Fruit fly (Drosophila melanogaster) whole organism, embryonic: ENCODE results near the gene CG1824.
A peak's percentile ranks its signal among the peaks of the same experiment; 100 is the strongest.

Experiments
- Awh ChIP-seq: fragments of 200-800 bp; sonication (Bioruptor generic); IDR thresholded peaks from 2 replicates; pipeline ENCODE4, ENCODE4 v1.3.6; 2022; ENCODE audit warnings: missing biosample characterization, missing genetic modification characterization
- C15 ChIP-seq: fragments of 200-800 bp; sonication (Bioruptor generic); IDR thresholded peaks from 3 replicates; pipeline ENCODE4 v1.3.6; 2022; ENCODE audit warnings: missing biosample characterization, missing genetic modification characterization
- CG10366 ChIP-seq: fragments of 200-800 bp; sonication (Bioruptor generic); IDR thresholded peaks from 2 replicates; pipeline ENCODE4 v1.3.6; 2022; ENCODE audit warnings: missing biosample characterization, missing genetic modification characterization
- CG10543 ChIP-seq: fragments of 200-800 bp; sonication (Bioruptor generic); optimal IDR thresholded peaks from 3 replicates; lab custom pipeline; 2017; ENCODE audit warnings: missing biosample characterization, mild to moderate bottlenecking, missing genetic modification characterization, moderate library complexity
- CG11695 ChIP-seq: fragments of 200-800 bp; sonication (Bioruptor generic); IDR thresholded peaks from 3 replicates; pipeline ENCODE4 v1.3.6; 2022; ENCODE audit warnings: missing biosample characterization, missing genetic modification characterization
- CG11723 ChIP-seq: fragments of 200-800 bp; sonication (Bioruptor generic); optimal IDR thresholded peaks from 2 replicates; lab custom pipeline; 2017; ENCODE audit warnings: missing biosample characterization, mild to moderate bottlenecking, missing genetic modification characterization
- CG13123 ChIP-seq: fragments of 200-800 bp; sonication (Bioruptor generic); optimal IDR thresholded peaks from 2 replicates; lab custom pipeline; 2016; ENCODE audit warnings: missing biosample characterization, missing genetic modification characterization
- CG15269 ChIP-seq: fragments of 200-800 bp; sonication (Bioruptor generic); optimal IDR thresholded peaks from 2 replicates; lab custom pipeline; 2018; ENCODE audit warnings: missing biosample characterization, mild to moderate bottlenecking, missing genetic modification characterization, moderate library complexity
- CG15479 ChIP-seq: fragments of 200-800 bp; sonication (Bioruptor generic); optimal IDR thresholded peaks from 3 replicates; lab custom pipeline; 2019; ENCODE audit warnings: missing biosample characterization, mild to moderate bottlenecking, missing genetic modification characterization, moderate library complexity
- CG15514 ChIP-seq: fragments of 200-800 bp; sonication (Bioruptor generic); optimal IDR thresholded peaks from 3 replicates; lab custom pipeline; 2017; ENCODE audit warnings: missing biosample characterization, missing genetic modification characterization, mild to moderate bottlenecking, moderate library complexity, missing genetic modification reagents
- CG17612 ChIP-seq: fragments of 200-800 bp; sonication (Bioruptor generic); IDR thresholded peaks from 2 replicates; pipeline ENCODE4 v1.3.6; 2022; ENCODE audit warnings: missing biosample characterization, missing genetic modification characterization
- CG18764 ChIP-seq: fragments of 200-800 bp; sonication (Bioruptor generic); optimal IDR thresholded peaks from 3 replicates; lab custom pipeline; 2016; ENCODE audit warnings: missing biosample characterization, missing genetic modification characterization
- CG2120 ChIP-seq: fragments of 200-800 bp; sonication (Bioruptor generic); optimal IDR thresholded peaks from 3 replicates; lab custom pipeline; 2016; ENCODE audit warnings: missing biosample characterization, missing genetic modification characterization
- CG30403 ChIP-seq: fragments of 200-800 bp; sonication (Bioruptor generic); optimal IDR thresholded peaks from 3 replicates; lab custom pipeline; 2016; ENCODE audit warnings: missing biosample characterization, missing genetic modification characterization
- CG31224 ChIP-seq: fragments of 200-800 bp; sonication (Bioruptor generic); IDR thresholded peaks from 2 replicates; pipeline ENCODE4 v1.3.6; 2022; ENCODE audit warnings: missing biosample characterization, missing genetic modification characterization
- CG4282 ChIP-seq: fragments of 200-800 bp; sonication (Bioruptor generic); optimal IDR thresholded peaks from 2 replicates; lab custom pipeline; 2016; ENCODE audit warnings: missing biosample characterization, missing genetic modification characterization
- CG4328 ChIP-seq: fragments of 200-800 bp; sonication (Bioruptor generic); optimal IDR thresholded peaks from 3 replicates; lab custom pipeline; 2017; ENCODE audit warnings: missing biosample characterization, missing genetic modification reagents, missing genetic modification characterization
- CG4617 ChIP-seq: fragments of 200-800 bp; sonication (Bioruptor generic); optimal IDR thresholded peaks from 3 replicates; lab custom pipeline; 2016; ENCODE audit warnings: missing biosample characterization, missing genetic modification characterization, borderline replicate concordance
- CG6683 ChIP-seq: fragments of 200-800 bp; sonication (Bioruptor generic); optimal IDR thresholded peaks from 2 replicates; lab custom pipeline; 2017; ENCODE audit warnings: missing biosample characterization, mild to moderate bottlenecking, missing genetic modification characterization, missing genetic modification reagents
- CG9817 ChIP-seq: fragments of 200-800 bp; sonication (Bioruptor generic); optimal IDR thresholded peaks from 2 replicates; lab custom pipeline; 2018; ENCODE audit warnings: missing biosample characterization, mild to moderate bottlenecking, missing genetic modification characterization, moderate library complexity
- Dek ChIP-seq: fragments of 200-800 bp; sonication (Bioruptor generic); optimal IDR thresholded peaks from 3 replicates; lab custom pipeline; 2019; ENCODE audit warnings: missing biosample characterization, mild to moderate bottlenecking, missing genetic modification characterization, moderate library complexity
- ERR ChIP-seq: fragments of 200-800 bp; sonication (Bioruptor generic); optimal IDR thresholded peaks from 2 replicates; lab custom pipeline; 2016; ENCODE audit warnings: missing biosample characterization, missing genetic modification characterization
- HmgZ ChIP-seq: fragments of 200-800 bp; sonication (Bioruptor generic); optimal IDR thresholded peaks from 2 replicates; lab custom pipeline; 2018; ENCODE audit warnings: missing biosample characterization, mild to moderate bottlenecking, missing genetic modification characterization
- MESR4 ChIP-seq: fragments of 200-800 bp; sonication (Bioruptor generic); optimal IDR thresholded peaks from 2 replicates; lab custom pipeline; 2018; ENCODE audit warnings: missing biosample characterization, mild to moderate bottlenecking, missing genetic modification characterization, moderate library complexity
- Mad ChIP-seq: fragments of 200-800 bp; sonication (Bioruptor generic); optimal IDR thresholded peaks from 2 replicates; lab custom pipeline; 2016; ENCODE audit warnings: missing biosample characterization, missing genetic modification characterization
- NC2β ChIP-seq: fragments of 200-800 bp; sonication (Bioruptor generic); optimal IDR thresholded peaks from 2 replicates; lab custom pipeline; 2016; ENCODE audit warnings: missing biosample characterization, missing genetic modification characterization
- PHDP ChIP-seq: fragments of 200-800 bp; sonication (Bioruptor generic); optimal IDR thresholded peaks from 3 replicates; lab custom pipeline; 2018; ENCODE audit warnings: missing biosample characterization, mild to moderate bottlenecking, missing genetic modification characterization, moderate library complexity
- Ravus ChIP-seq: fragments of 200-800 bp; sonication (Bioruptor generic); IDR thresholded peaks from 2 replicates; pipeline ENCODE4 v1.3.6; 2022; ENCODE audit warnings: missing biosample characterization, missing genetic modification characterization
- Sox102F ChIP-seq: fragments of 200-800 bp; sonication (Bioruptor generic); optimal IDR thresholded peaks from 2 replicates; lab custom pipeline; 2018; ENCODE audit warnings: missing biosample characterization, mild to moderate bottlenecking, missing genetic modification characterization, moderate library complexity
- ash1 ChIP-seq: fragments of 200-800 bp; sonication (Bioruptor generic); optimal IDR thresholded peaks from 2 replicates; lab custom pipeline; 2018; ENCODE audit warnings: missing biosample characterization, mild to moderate bottlenecking, missing genetic modification characterization
- bcd ChIP-seq: fragments of 200-800 bp; sonication (Bioruptor generic); optimal IDR thresholded peaks from 2 replicates; lab custom pipeline; 2017; ENCODE audit warnings: missing biosample characterization, mild to moderate bottlenecking, missing genetic modification characterization
- cato ChIP-seq: fragments of 200-800 bp; sonication (Bioruptor generic); optimal IDR thresholded peaks from 2 replicates; lab custom pipeline; 2016; ENCODE audit warnings: missing biosample characterization, missing genetic modification characterization, borderline replicate concordance
- caup ChIP-seq: fragments of 200-800 bp; sonication (Bioruptor generic); optimal IDR thresholded peaks from 3 replicates; lab custom pipeline; 2017; ENCODE audit warnings: missing biosample characterization, mild to moderate bottlenecking, missing genetic modification characterization, moderate library complexity; ENCODE audit not compliant: severe bottlenecking
- chif ChIP-seq, 2 experiments: fragments of 200-800 bp; sonication (Bioruptor generic); optimal IDR thresholded peaks; 3 replicates each; lab custom pipeline; 2016; ENCODE audit warnings: missing biosample characterization in 2 of 2, missing genetic modification characterization in 2 of 2
- eyg ChIP-seq: fragments of 200-800 bp; sonication (Bioruptor generic); optimal IDR thresholded peaks from 3 replicates; lab custom pipeline; 2016; ENCODE audit warnings: missing biosample characterization, missing genetic modification characterization
- gcm ChIP-seq: fragments of 200-800 bp; sonication (Bioruptor generic); optimal IDR thresholded peaks from 2 replicates; lab custom pipeline; 2019; ENCODE audit warnings: missing biosample characterization, mild to moderate bottlenecking, missing genetic modification characterization, moderate library complexity
- gt ChIP-seq: fragments of 200-800 bp; sonication (Bioruptor generic); IDR thresholded peaks from 2 replicates; pipeline ENCODE4 v1.3.6; 2022; ENCODE audit warnings: missing biosample characterization, missing genetic modification characterization
- jigr1 ChIP-seq: fragments of 200-800 bp; sonication (Bioruptor generic); IDR thresholded peaks from 3 replicates; pipeline ENCODE4 v1.3.6; 2022; ENCODE audit warnings: missing biosample characterization, missing genetic modification characterization
- maf-S ChIP-seq: fragments of 200-800 bp; sonication (Bioruptor generic); optimal IDR thresholded peaks from 2 replicates; lab custom pipeline; 2016; ENCODE audit warnings: missing biosample characterization, missing genetic modification characterization
- mirr ChIP-seq: fragments of 200-800 bp; sonication (Bioruptor generic); optimal IDR thresholded peaks from 3 replicates; lab custom pipeline; 2018; ENCODE audit warnings: missing biosample characterization, mild to moderate bottlenecking, missing genetic modification characterization
- mld ChIP-seq: fragments of 200-800 bp; sonication (Bioruptor generic); IDR thresholded peaks from 3 replicates; pipeline ENCODE4 v1.3.6; 2022; ENCODE audit warnings: missing biosample characterization, missing genetic modification characterization; ENCODE audit not compliant: partially characterized antibody
- pum ChIP-seq: fragments of 200-800 bp; sonication (Bioruptor generic); optimal IDR thresholded peaks from 2 replicates; lab custom pipeline; 2016; ENCODE audit warnings: missing biosample characterization, missing genetic modification characterization
- run ChIP-seq: fragments of 200-800 bp; sonication (Bioruptor generic); optimal IDR thresholded peaks from 3 replicates; lab custom pipeline; 2018; ENCODE audit warnings: missing biosample characterization, mild to moderate bottlenecking, missing genetic modification characterization
- sc ChIP-seq, 3 experiments: fragments of >200 bp in 2 of 3; fragments of 200-800 bp in 1 of 3; sonication (Bioruptor generic) in 1 of 3; optimal IDR thresholded peaks; 2 replicates in 2 of 3; 3 replicates in 1 of 3; lab custom pipeline; 2017; ENCODE audit warnings: mild to moderate bottlenecking in 1 of 3, missing biosample characterization in 1 of 3, missing genetic modification characterization in 1 of 3, missing genetic modification reagents in 1 of 3
- shn ChIP-seq: fragments of 200-800 bp; sonication (Bioruptor generic); optimal IDR thresholded peaks from 3 replicates; lab custom pipeline; 2016; ENCODE audit warnings: missing biosample characterization, missing genetic modification characterization
- sr ChIP-seq: fragments of 200-800 bp; sonication (Bioruptor generic); IDR thresholded peaks from 3 replicates; pipeline ENCODE4 v1.3.6; 2022; ENCODE audit warnings: missing biosample characterization, missing genetic modification characterization
- ssp ChIP-seq: fragments of 200-800 bp; sonication (Bioruptor generic); IDR thresholded peaks from 2 replicates; pipeline ENCODE4 v1.3.6; 2022; ENCODE audit warnings: missing biosample characterization, missing genetic modification characterization
- tna ChIP-seq: fragments of 200-800 bp; sonication (Bioruptor generic); IDR thresholded peaks from 2 replicates; pipeline ENCODE4 v1.3.6; 2022; ENCODE audit warnings: missing biosample characterization, missing genetic modification characterization; ENCODE audit not compliant: partially characterized antibody
- unc-4 ChIP-seq: fragments of 200-800 bp; sonication (Bioruptor generic); IDR thresholded peaks from 2 replicates; pipeline ENCODE4 v1.3.6; 2022; ENCODE audit warnings: missing biosample characterization, missing genetic modification characterization; ENCODE audit not compliant: partially characterized antibody
- z ChIP-seq: fragments of 200-800 bp; sonication (Bioruptor generic); IDR thresholded peaks from 3 replicates; pipeline ENCODE4 v1.3.6; 2022; ENCODE audit warnings: missing biosample characterization, missing genetic modification characterization

The CG1824 gene

DNA sequence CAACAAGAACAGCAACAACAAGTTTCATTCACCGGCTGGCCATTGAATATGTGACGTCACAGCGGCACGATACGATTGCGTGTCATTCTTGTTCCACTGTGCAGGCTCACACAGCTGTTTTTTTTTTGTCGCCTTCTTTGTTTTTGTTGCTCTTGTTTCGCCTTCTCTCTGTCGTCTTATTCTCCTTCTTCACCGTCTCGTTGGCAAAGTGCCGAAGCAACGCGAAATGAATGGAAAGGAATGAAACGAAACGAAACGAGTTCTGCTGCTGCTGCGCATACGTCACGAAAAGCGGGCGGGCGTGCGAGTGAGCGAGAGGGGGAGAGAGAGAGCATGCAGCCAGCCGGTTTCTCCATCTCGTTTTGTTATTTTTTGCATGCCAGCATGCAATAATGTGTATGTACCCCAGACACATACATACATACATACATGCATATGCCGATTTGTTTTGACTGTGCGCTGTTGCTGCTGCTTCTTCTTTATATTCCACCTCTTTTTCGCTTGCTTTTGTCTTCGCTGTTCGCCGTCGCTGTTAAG lies 20.7 kb downstream of the CG1824 start:
- TF ChIP-seq CG2120 (no peak), gcm (GFP tag; lab: Kevin White, UChicago) (peak; percentile 58), ERR (GFP tag; lab: Kevin White, UChicago) (no peak), mld (no peak), caup (GFP tag; lab: Kevin White, UChicago) (no peak), CG31224 (GFP tag; lab: Robert Waterston, UW) (no peak), Awh (GFP tag; lab: Robert Waterston, UW) (no peak), CG30403 (GFP tag; lab: Kevin White, UChicago) (no peak), Sox102F (no peak), ssp (GFP tag; lab: Robert Waterston, UW) (no peak), unc-4 (GFP tag; lab: Robert Waterston, UW) (no peak), Dek (tag; lab: Kevin White, UChicago) (no peak), chif (GFP tag; optimal IDR thresholded peaks at IDR 0.05; lab: Kevin White, UChicago) (no peak), eyg (GFP tag; lab: Kevin White, UChicago) (no peak), CG11695 (GFP tag; lab: Robert Waterston, UW) (0 out of 3 replicates have a peak, but pooled peaks have one; percentile 37), CG4282 (peak; percentile 77), CG10543 (GFP tag; lab: Kevin White, UChicago) (peak; percentile 25), CG10366 (GFP tag; lab: Robert Waterston, UW) (no peak), gt (GFP tag; lab: Robert Waterston, UW) (no peak), CG11723 (GFP tag; lab: Kevin White, UChicago) (no peak), PHDP (tag; lab: Kevin White, UChicago) (peak; percentile 17), run (tag; lab: Kevin White, UChicago) (no peak), CG6683 (no peak), shn (GFP tag; lab: Kevin White, UChicago) (peak; percentile 18), Mad (no peak), CG9817 (tag; lab: Kevin White, UChicago) (no peak), sr (GFP tag; lab: Robert Waterston, UW) (no peak), CG4617 (GFP tag; lab: Kevin White, UChicago) (no peak), mirr (GFP tag; lab: Kevin White, UChicago) (no peak), HmgZ (tag; lab: Kevin White, UChicago) (peak; percentile 23), ash1 (no peak), maf-S (GFP tag; lab: Kevin White, UChicago) (no peak), CG18764 (GFP tag; lab: Kevin White, UChicago) (no peak), CG15269 (no peak), pum (GFP tag; lab: Kevin White, UChicago) (no peak), jigr1 (GFP tag; lab: Robert Waterston, UW) (no peak), C15 (GFP tag; lab: Robert Waterston, UW) (no peak), CG17612 (GFP tag; lab: Robert Waterston, UW) (no peak), CG15514 (GFP tag; lab: Kevin White, UChicago) (no peak), sc (optimal IDR thresholded peaks at IDR 0.05; lab: Kevin White, UChicago) (no peak), sc (GFP tag; optimal IDR thresholded peaks at IDR 0.05; lab: Kevin White, UChicago) (no peak), CG15479 (GFP tag; lab: Kevin White, UChicago) (peak; percentile 97), MESR4 (GFP tag; lab: Kevin White, UChicago) (no peak), CG4328 (GFP tag; lab: Kevin White, UChicago) (no peak), cato (GFP tag; lab: Kevin White, UChicago) (no peak), CG13123 (no peak), NC2β (GFP tag; lab: Kevin White, UChicago) (no peak), bcd (no peak), tna (no peak), z (GFP tag; lab: Robert Waterston, UW) (no peak), Ravus (GFP tag; lab: Robert Waterston, UW) (no peak)
